Fruit fly (Drosophila melanogaster) whole organism, embryonic: ENCODE measurements around the gene kairos.

Experiments
- Abd-B ChIP-seq: fragments of 200-800 bp; sonication (Bioruptor generic); optimal IDR thresholded peaks from 2 replicates; lab custom pipeline; 2018; ENCODE audit warnings: missing biosample characterization, mild to moderate bottlenecking, missing genetic modification characterization, moderate library complexity
- B-H2 ChIP-seq: fragments of 200-800 bp; sonication (Bioruptor generic); optimal IDR thresholded peaks from 2 replicates; lab custom pipeline; 2018; ENCODE audit warnings: missing biosample characterization, mild to moderate bottlenecking, missing genetic modification characterization
- C15 ChIP-seq: fragments of 200-800 bp; sonication (Bioruptor generic); IDR thresholded peaks from 3 replicates; pipeline ENCODE4 v1.3.6; 2022; ENCODE audit warnings: missing biosample characterization, missing genetic modification characterization
- CG10654 ChIP-seq: fragments of 200-800 bp; sonication (Bioruptor generic); optimal IDR thresholded peaks from 2 replicates; lab custom pipeline; 2016; ENCODE audit warnings: missing biosample characterization, missing genetic modification characterization
- CG11398 ChIP-seq: fragments of 200-800 bp; sonication (Bioruptor generic); optimal IDR thresholded peaks from 2 replicates; lab custom pipeline; 2016; ENCODE audit warnings: missing biosample characterization, missing genetic modification characterization
- CG12071 ChIP-seq: fragments of 200-800 bp; sonication (Bioruptor generic); optimal IDR thresholded peaks from 3 replicates; lab custom pipeline; 2018; ENCODE audit warnings: missing biosample characterization, mild to moderate bottlenecking, missing genetic modification characterization
- CG13894 ChIP-seq: fragments of 200-800 bp; sonication (Bioruptor generic); optimal IDR thresholded peaks from 3 replicates; lab custom pipeline; 2018; ENCODE audit warnings: missing biosample characterization, mild to moderate bottlenecking, missing genetic modification characterization, moderate library complexity
- CG17186 ChIP-seq: fragments of 200-800 bp; sonication (Bioruptor generic); optimal IDR thresholded peaks from 3 replicates; lab custom pipeline; 2017; ENCODE audit warnings: missing biosample characterization, missing genetic modification reagents, missing genetic modification characterization
- CG18599 ChIP-seq: fragments of 200-800 bp; sonication (Bioruptor generic); optimal IDR thresholded peaks from 3 replicates; lab custom pipeline; 2017; ENCODE audit warnings: missing biosample characterization, missing genetic modification characterization, mild to moderate bottlenecking, moderate library complexity, missing genetic modification reagents
- CG2199 ChIP-seq: fragments of 200-800 bp; sonication (Bioruptor generic); IDR thresholded peaks from 3 replicates; pipeline ENCODE4 v1.3.6; 2022; ENCODE audit warnings: missing biosample characterization, missing genetic modification characterization
- CG3065 ChIP-seq: fragments of 200-800 bp; sonication (Bioruptor generic); optimal IDR thresholded peaks from 2 replicates; lab custom pipeline; 2016; ENCODE audit warnings: missing biosample characterization, missing genetic modification characterization
- CG3163 ChIP-seq: fragments of 200-800 bp; sonication (Bioruptor generic); optimal IDR thresholded peaks from 3 replicates; lab custom pipeline; 2016; ENCODE audit warnings: missing biosample characterization, missing genetic modification characterization
- CG4328 ChIP-seq: fragments of 200-800 bp; sonication (Bioruptor generic); optimal IDR thresholded peaks from 3 replicates; lab custom pipeline; 2017; ENCODE audit warnings: missing biosample characterization, missing genetic modification reagents, missing genetic modification characterization
- CG4617 ChIP-seq: fragments of 200-800 bp; sonication (Bioruptor generic); optimal IDR thresholded peaks from 3 replicates; lab custom pipeline; 2016; ENCODE audit warnings: missing biosample characterization, missing genetic modification characterization, borderline replicate concordance
- CG4707 ChIP-seq: fragments of 200-800 bp; sonication (Bioruptor generic); optimal IDR thresholded peaks from 2 replicates; lab custom pipeline; 2018; ENCODE audit warnings: missing biosample characterization, mild to moderate bottlenecking, missing genetic modification characterization, moderate library complexity
- CG6175 ChIP-seq: fragments of 200-800 bp; sonication (Bioruptor generic); IDR thresholded peaks from 3 replicates; pipeline ENCODE4 v1.3.6; 2022; ENCODE audit warnings: missing biosample characterization, missing genetic modification characterization
- CG6689 ChIP-seq: fragments of 200-800 bp; sonication (Bioruptor generic); IDR thresholded peaks from 2 replicates; pipeline ENCODE4 v1.3.6; 2022; ENCODE audit warnings: missing biosample characterization, missing genetic modification characterization
- CG8765 ChIP-seq: fragments of 200-800 bp; sonication (Bioruptor generic); IDR thresholded peaks from 2 replicates; pipeline ENCODE4 v1.3.6; 2022; ENCODE audit warnings: missing biosample characterization, missing genetic modification characterization
- CG9609 ChIP-seq: fragments of 200-800 bp; sonication (Bioruptor generic); optimal IDR thresholded peaks from 3 replicates; lab custom pipeline; 2016; ENCODE audit warnings: missing biosample characterization, missing genetic modification characterization
- CG9932 ChIP-seq: fragments of 200-800 bp; sonication (Bioruptor generic); IDR thresholded peaks from 2 replicates; pipeline ENCODE4 v1.3.6; 2022; ENCODE audit warnings: missing biosample characterization, missing genetic modification characterization
- D19A ChIP-seq: fragments of 200-800 bp; optimal IDR thresholded peaks from 3 replicates; lab custom pipeline; 2019; ENCODE audit warnings: missing biosample characterization, mild to moderate bottlenecking, missing genetic modification characterization, moderate library complexity
- Doc3 ChIP-seq: fragments of 200-800 bp; sonication (Bioruptor generic); IDR thresholded peaks from 3 replicates; pipeline ENCODE4 v1.3.6; 2022; ENCODE audit warnings: missing biosample characterization, missing genetic modification characterization; ENCODE audit not compliant: partially characterized antibody
- Drgx ChIP-seq: fragments of 200-800 bp; sonication (Bioruptor generic); IDR thresholded peaks from 2 replicates; pipeline ENCODE4 v1.3.6; 2022; ENCODE audit warnings: missing biosample characterization, missing genetic modification characterization
- ERR ChIP-seq: fragments of 200-800 bp; sonication (Bioruptor generic); optimal IDR thresholded peaks from 2 replicates; lab custom pipeline; 2016; ENCODE audit warnings: missing biosample characterization, missing genetic modification characterization
- HLH54F ChIP-seq: fragments of 200-800 bp; sonication (Bioruptor generic); optimal IDR thresholded peaks from 3 replicates; lab custom pipeline; 2016; ENCODE audit warnings: missing biosample characterization, missing genetic modification characterization
- HmgZ ChIP-seq: fragments of 200-800 bp; sonication (Bioruptor generic); optimal IDR thresholded peaks from 2 replicates; lab custom pipeline; 2018; ENCODE audit warnings: missing biosample characterization, mild to moderate bottlenecking, missing genetic modification characterization
- Lpt ChIP-seq: fragments of >200 bp; optimal IDR thresholded peaks from 2 replicates; lab custom pipeline; 2018; ENCODE audit warnings: missing biosample characterization, missing genetic modification characterization
- Oaz ChIP-seq: fragments of 200-800 bp; sonication (Bioruptor generic); IDR thresholded peaks from 2 replicates; pipeline ENCODE4 v1.3.6; 2022; ENCODE audit warnings: missing biosample characterization, missing genetic modification characterization
- Vsx1 ChIP-seq: fragments of 200-800 bp; sonication (Bioruptor generic); optimal IDR thresholded peaks from 2 replicates; lab custom pipeline; 2017; ENCODE audit warnings: missing biosample characterization, mild to moderate bottlenecking, missing genetic modification characterization, missing genetic modification reagents
- ac ChIP-seq: fragments of 200-800 bp; sonication (Bioruptor generic); optimal IDR thresholded peaks from 3 replicates; lab custom pipeline; 2017; ENCODE audit warnings: missing biosample characterization, mild to moderate bottlenecking, missing genetic modification characterization
- ato ChIP-seq: fragments of 200-800 bp; sonication (Bioruptor generic); IDR thresholded peaks from 2 replicates; pipeline ENCODE4 v1.3.6; 2022; ENCODE audit warnings: missing biosample characterization, missing genetic modification characterization; ENCODE audit not compliant: partially characterized antibody
- bbx ChIP-seq: fragments of 200-800 bp; sonication (Bioruptor generic); IDR thresholded peaks from 2 replicates; pipeline ENCODE4 v1.3.6; 2022; ENCODE audit warnings: missing biosample characterization, missing genetic modification characterization; ENCODE audit not compliant: partially characterized antibody
- btn ChIP-seq: fragments of 200-800 bp; sonication (Bioruptor generic); optimal IDR thresholded peaks from 2 replicates; lab custom pipeline; 2016; ENCODE audit warnings: missing biosample characterization, missing genetic modification characterization
- cad ChIP-seq: fragments of >200 bp; optimal IDR thresholded peaks from 2 replicates; lab custom pipeline; 2017; ENCODE audit warnings: missing biosample characterization, missing genetic modification characterization
- chinmo ChIP-seq: fragments of 200-800 bp; sonication (Bioruptor generic); IDR thresholded peaks from 4 replicates; pipeline ENCODE4 v1.3.6; 2022; ENCODE audit warnings: missing biosample characterization, missing genetic modification characterization; ENCODE audit not compliant: partially characterized antibody
- ci ChIP-seq: fragments of 200-800 bp; sonication (Bioruptor generic); IDR thresholded peaks from 3 replicates; pipeline ENCODE4 v1.3.6; 2022; ENCODE audit warnings: missing biosample characterization, missing genetic modification characterization
- crol ChIP-seq: fragments of 200-800 bp; sonication (Bioruptor generic); IDR thresholded peaks from 2 replicates; pipeline ENCODE4 v1.3.6; 2022; ENCODE audit warnings: missing biosample characterization, missing genetic modification characterization
- disco-r ChIP-seq: fragments of 200-800 bp; sonication (Bioruptor generic); optimal IDR thresholded peaks from 2 replicates; lab custom pipeline; 2016; ENCODE audit warnings: missing biosample characterization, missing genetic modification characterization
- dysf ChIP-seq: fragments of 200-800 bp; sonication (Bioruptor generic); IDR thresholded peaks from 3 replicates; pipeline ENCODE4 v1.3.6; 2022; ENCODE audit warnings: missing biosample characterization, missing genetic modification characterization
- gro ChIP-seq: fragments of 200-800 bp; sonication (Bioruptor generic); optimal IDR thresholded peaks from 2 replicates; lab custom pipeline; 2016; ENCODE audit warnings: missing biosample characterization, missing genetic modification characterization
- nmo ChIP-seq: fragments of 200-800 bp; sonication (Bioruptor generic); optimal IDR thresholded peaks from 2 replicates; lab custom pipeline; 2018; ENCODE audit warnings: missing biosample characterization, mild to moderate bottlenecking, missing genetic modification characterization, moderate library complexity
- nom ChIP-seq: fragments of 200-800 bp; sonication (Bioruptor generic); optimal IDR thresholded peaks from 2 replicates; lab custom pipeline; 2017; ENCODE audit warnings: missing biosample characterization, missing genetic modification characterization, mild to moderate bottlenecking, moderate library complexity, missing genetic modification reagents
- sens-2 ChIP-seq: fragments of 200-800 bp; sonication (Bioruptor generic); IDR thresholded peaks from 2 replicates; pipeline ENCODE4 v1.3.6; 2022; ENCODE audit warnings: missing biosample characterization, missing genetic modification characterization
- shn ChIP-seq: fragments of 200-800 bp; sonication (Bioruptor generic); optimal IDR thresholded peaks from 3 replicates; lab custom pipeline; 2016; ENCODE audit warnings: missing biosample characterization, missing genetic modification characterization
- slbo ChIP-seq: fragments of 200-800 bp; sonication (Bioruptor generic); IDR thresholded peaks from 2 replicates; pipeline ENCODE4 v1.3.6; 2022; ENCODE audit warnings: missing biosample characterization, missing genetic modification characterization
- tup ChIP-seq: fragments of 200-800 bp; sonication (Bioruptor generic); optimal IDR thresholded peaks from 2 replicates; lab custom pipeline; 2016; ENCODE audit warnings: missing biosample characterization, mild to moderate bottlenecking, missing genetic modification characterization, moderate library complexity
- zfh2 ChIP-seq: fragments of 200-800 bp; sonication (Bioruptor generic); optimal IDR thresholded peaks from 2 replicates; lab custom pipeline; 2016; ENCODE audit warnings: missing biosample characterization, missing genetic modification characterization

The kairos gene

dm6 chrX:18368644-18368998 lies 12.6 kb upstream of the kairos start:
- TF ChIP-seq CG12071 (GFP tag; lab: Kevin White, UChicago), result no peak
- TF ChIP-seq shn (GFP tag; lab: Kevin White, UChicago), result no peak
- TF ChIP-seq CG9609 (GFP tag; lab: Kevin White, UChicago), result no peak
- peak; percentile 36; the same call in 1 of the 2 replicates for TF ChIP-seq Drgx (GFP tag; lab: Robert Waterston, UW)
- TF ChIP-seq gro (GFP tag; lab: Kevin White, UChicago), result no peak
- TF ChIP-seq cad, result no peak
- TF ChIP-seq chinmo (GFP tag; lab: Robert Waterston, UW), result 0 out of 4 replicates have a peak, but pooled peaks have one; percentile 72
- no peak for TF ChIP-seq ato (GFP tag; lab: Robert Waterston, UW)
- TF ChIP-seq ac (GFP tag; lab: Kevin White, UChicago), result no peak
- TF ChIP-seq crol (GFP tag; lab: Robert Waterston, UW), result 0 out of 2 replicates have a peak, but pooled peaks have one; percentile 49

dm6 chrX:18367806-18368643 lies 12.0 kb upstream of the kairos start:
- TF ChIP-seq ERR (GFP tag; lab: Kevin White, UChicago) (peak; percentile 65), CG17186 (GFP tag; lab: Kevin White, UChicago) (no peak), CG4617 (GFP tag; lab: Kevin White, UChicago) (no peak), zfh2 (GFP tag; lab: Kevin White, UChicago) (peak; percentile 85), C15 (peak; percentile 77), CG6175 (GFP tag; lab: Robert Waterston, UW) (peak; percentile 69; the same call in 2 of the 3 replicates), Abd-B (GFP tag; lab: Kevin White, UChicago) (peak; percentile 45), Doc3 (GFP tag; lab: Robert Waterston, UW) (no peak), HLH54F (GFP tag; lab: Kevin White, UChicago) (peak; percentile 72), Lpt (GFP tag; lab: Kevin White, UChicago) (no peak), CG11398 (peak; percentile 19), CG4707 (GFP tag; lab: Kevin White, UChicago) (peak; percentile 59), CG4328 (GFP tag; lab: Kevin White, UChicago) (no peak), ci (GFP tag; lab: Robert Waterston, UW) (peak; percentile 86), disco-r (GFP tag; lab: Kevin White, UChicago) (peak; percentile 54), CG9932 (GFP tag; lab: Robert Waterston, UW) (peak; percentile 77), B-H2 (peak; percentile 63), Drgx (GFP tag; lab: Robert Waterston, UW) (peak; percentile 74), Vsx1 (GFP tag; lab: Kevin White, UChicago) (peak; percentile 2), CG3065 (no peak), CG13894 (tag; lab: Kevin White, UChicago) (peak; percentile 75), nom (GFP tag; lab: Kevin White, UChicago) (no peak), slbo (peak; percentile 88), CG3163 (GFP tag; lab: Kevin White, UChicago) (peak; percentile 48), CG2199 (GFP tag; lab: Robert Waterston, UW) (peak; percentile 37; the same call in 1 of the 3 replicates), bbx (GFP tag; lab: Robert Waterston, UW) (no peak), sens-2 (GFP tag; lab: Robert Waterston, UW) (peak; percentile 49; the same call in 1 of the 2 replicates), CG10654 (GFP tag; lab: Kevin White, UChicago) (peak; percentile 28), D19A (no peak), CG9609 (GFP tag; lab: Kevin White, UChicago) (peak; percentile 55), CG18599 (peak; percentile 90), nmo (GFP tag; lab: Kevin White, UChicago) (peak; percentile 48), HmgZ (tag; lab: Kevin White, UChicago) (peak; percentile 83), CG6689 (peak; percentile 46), btn (GFP tag; lab: Kevin White, UChicago) (peak; percentile 12), tup (GFP tag; lab: Kevin White, UChicago) (peak; percentile 35), dysf (GFP tag; lab: Robert Waterston, UW) (peak; percentile 82), CG8765 (GFP tag; lab: Robert Waterston, UW) (peak; percentile 52; the same call in 1 of the 2 replicates), Oaz (GFP tag; lab: Robert Waterston, UW) (peak; percentile 73)
